Fruit fly (Drosophila melanogaster) whole organism, pupa: ENCODE data around the gene mei-41.
A peak's percentile ranks its signal among the peaks of the same experiment; 100 is the strongest.

Experiments used
- CG12605 ChIP-seq: fragments of 200-800 bp; sonication (Bioruptor generic); IDR thresholded peaks from 2 replicates; pipeline ENCODE4 v1.3.6; 2022; ENCODE audit warnings: missing biosample characterization, missing genetic modification characterization
- CG32121 ChIP-seq: fragments of 200-800 bp; sonication (Bioruptor generic); IDR thresholded peaks from 2 replicates; pipeline ENCODE4 v1.3.6; 2022; ENCODE audit warnings: missing biosample characterization, missing genetic modification characterization
- CG8301 ChIP-seq: fragments of 200-800 bp; sonication (Bioruptor generic); optimal IDR thresholded peaks from 2 replicates; lab custom pipeline; 2018; ENCODE audit warnings: missing biosample characterization, mild to moderate bottlenecking, missing genetic modification characterization
- D1 ChIP-seq: fragments of 200-800 bp; sonication (Bioruptor generic); optimal IDR thresholded peaks from 2 replicates; lab custom pipeline; 2018; ENCODE audit warnings: missing biosample characterization, mild to moderate bottlenecking, missing genetic modification characterization, moderate library complexity
- EcR ChIP-seq: fragments of 200-800 bp; sonication (Bioruptor generic); optimal IDR thresholded peaks from 3 replicates; lab custom pipeline; 2019; ENCODE audit warnings: missing biosample characterization, missing genetic modification characterization, mild to moderate bottlenecking, moderate library complexity, missing genetic modification reagents
- Snoo ChIP-seq: fragments of 200-800 bp; sonication (Bioruptor generic); optimal IDR thresholded peaks from 3 replicates; lab custom pipeline; 2017; ENCODE audit warnings: missing biosample characterization, mild to moderate bottlenecking, missing genetic modification characterization, inconsistent platforms
- fd96Ca ChIP-seq: fragments of 200-800 bp; sonication (Bioruptor generic); IDR thresholded peaks from 3 replicates; pipeline ENCODE4 v1.3.6; 2022; ENCODE audit warnings: missing biosample characterization, missing genetic modification characterization

dm6 chrX:16372492-16373350 lies 18.8 kb upstream of the mei-41 start, which contains the start of gene Fur2:
- TF ChIP-seq D1 (no peak), Snoo (no peak), CG32121 (GFP tag; lab: Robert Waterston, UW) (no peak), EcR (GFP tag; lab: Kevin White, UChicago) (no peak), CG12605 (peak; percentile 73), fd96Ca (no peak), CG8301 (tag; lab: Kevin White, UChicago) (no peak)
